Worm (Caenorhabditis elegans): ENCODE data around the gene F43D2.7.

DNA sequence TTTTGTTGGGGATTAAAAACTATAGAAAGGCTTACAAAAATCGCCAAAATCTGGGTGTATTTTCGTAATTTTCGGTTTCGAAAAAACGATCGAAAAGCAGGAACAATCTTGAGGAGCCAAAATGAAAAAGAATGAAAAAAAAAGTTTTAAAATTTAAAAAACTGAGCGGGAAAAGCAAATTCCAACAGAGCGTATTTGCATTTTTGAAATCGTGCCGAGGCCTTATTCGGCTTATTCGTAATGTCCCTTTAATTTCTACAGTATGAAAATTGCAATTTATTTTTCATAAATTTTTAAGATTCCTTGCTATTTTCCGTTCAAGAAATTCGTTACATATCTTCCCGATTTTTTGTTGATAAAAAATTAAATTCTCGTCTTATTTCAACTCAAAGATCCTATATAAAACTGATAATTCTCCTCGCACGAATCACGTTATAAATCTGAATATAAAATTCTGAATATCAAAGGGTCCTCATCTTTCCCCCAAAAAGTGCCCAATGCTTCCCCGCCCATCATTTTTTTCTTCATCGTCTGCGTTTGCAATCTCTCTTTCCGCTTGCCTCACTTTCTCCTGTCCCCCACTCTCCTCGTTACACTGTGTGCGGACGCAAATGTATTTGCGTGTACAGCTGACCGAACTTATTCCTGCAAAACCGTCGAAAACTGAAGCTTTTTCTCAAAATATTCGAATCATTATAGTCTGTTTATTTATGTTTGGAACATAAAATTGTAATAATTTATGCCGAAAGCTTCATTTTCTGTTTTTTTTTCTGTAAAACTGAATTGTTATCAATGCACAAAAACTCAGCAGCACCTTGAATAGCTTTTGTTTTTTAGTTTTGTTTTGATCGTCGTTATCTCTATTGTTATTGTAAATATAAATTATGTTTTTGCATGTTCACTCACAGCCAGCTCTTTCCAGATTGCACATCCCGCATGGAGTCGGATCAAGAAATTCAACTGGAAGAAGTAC lies 6.1 kb upstream of the F43D2.7 start, which contains the start of the genes rfc-1 and pmp-3:
- TF ChIP-seq ceh-90 (tag; optimal IDR thresholded peaks at IDR 0.05) (no peak), fkh-4 (tag; optimal IDR thresholded peaks at IDR 0.05; ENCODE audit: borderline replicate concordance) (no peak), unc-86 (tag; optimal IDR thresholded peaks at IDR 0.05) (no peak), fos-1 (tag; optimal IDR thresholded peaks at IDR 0.05) (no peak), nhr-90 (tag; optimal IDR thresholded peaks at IDR 0.05; ENCODE audit: poor library complexity) (no peak), egl-27 (tag; optimal IDR thresholded peaks at IDR 0.05) (no peak), sup-37 (GFP tag; optimal IDR thresholded peaks at IDR 0.05) (no peak), unc-62 (GFP tag; optimal IDR thresholded peaks at IDR 0.05) (no peak), zag-1 (tag; optimal IDR thresholded peaks at IDR 0.05) (no peak), nhr-237 (tag; optimal IDR thresholded peaks at IDR 0.05) (no peak), unc-30 (tag; optimal IDR thresholded peaks at IDR 0.05) (no peak)

Data from whole organism, L1 larva.